Worm (Caenorhabditis elegans) whole organism, L4/young adult: ENCODE results near the gene F13C5.3.

ENCODE experiments used
- dao-5 ChIP-seq: sonication (generic microtip); optimal IDR thresholded peaks from 2 replicates; lab custom pipeline; 2016; ENCODE audit warnings: missing genotype, missing genetic modification characterization, moderate library complexity, missing compliant biosample characterization
- him-1 ChIP-seq: sonication (generic microtip); optimal IDR thresholded peaks from 2 replicates; lab custom pipeline; 2016; ENCODE audit warnings: missing genotype, missing genetic modification reagents, missing genetic modification characterization, missing compliant biosample characterization

- TF ChIP-seq him-1 (tag; lab: Kevin White, UChicago) = no peak
- no peak for TF ChIP-seq dao-5
Observed at ce11 chrX:557195-557594, 42.2 kb downstream of the F13C5.3 start, which contains the start of gene hlh-19.
